Fruit fly (Drosophila melanogaster): ENCODE measurements around the gene CG4983.

CG4983 gene

DNA sequence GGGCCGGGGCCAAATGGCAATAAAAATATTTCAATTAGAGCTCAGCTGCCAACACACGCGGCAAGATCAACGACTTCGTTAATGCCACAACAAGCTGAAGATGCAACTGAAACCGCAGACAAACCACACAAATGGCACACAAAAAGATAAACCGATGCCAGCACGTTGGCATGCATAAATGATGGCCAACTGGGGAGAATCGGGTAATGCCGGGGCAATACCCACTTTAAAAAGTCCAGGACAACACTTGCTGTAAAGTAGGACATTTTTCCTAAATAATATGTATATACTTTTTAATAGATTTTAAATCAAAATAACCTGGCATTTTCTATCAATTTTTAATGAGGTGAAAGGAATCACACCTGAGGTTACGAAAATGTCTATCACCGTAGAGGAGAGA lies 42.3 kb downstream of the CG4983 start, which contains the start of gene CG4988:
Gene CG4988, plus strand, starts transcription at position 301 of the 400 bp plus-strand sequence.
- no peak for TF ChIP-seq CG13204 (GFP tag; optimal IDR thresholded peaks at IDR 0.05)
- TF ChIP-seq CG8301 (tag; optimal IDR thresholded peaks at IDR 0.05): no peak
- no peak for TF ChIP-seq Pif1B (GFP tag; optimal IDR thresholded peaks at IDR 0.05)
- no peak for TF ChIP-seq CG10348 (GFP tag; IDR thresholded peaks at IDR 0.05)
- no peak for TF ChIP-seq Ets98B (GFP tag; IDR thresholded peaks at IDR 0.05)
- no peak for TF ChIP-seq rn (GFP tag; IDR thresholded peaks at IDR 0.05)
- TF ChIP-seq EcR (GFP tag; optimal IDR thresholded peaks at IDR 0.05): no peak
- TF ChIP-seq Snoo (tag; optimal IDR thresholded peaks at IDR 0.05): no peak
- TF ChIP-seq fd96Ca (GFP tag; IDR thresholded peaks at IDR 0.05): no peak
- no peak for TF ChIP-seq D1 (tag; optimal IDR thresholded peaks at IDR 0.05)
- no peak for TF ChIP-seq CG17806 (tag; optimal IDR thresholded peaks at IDR 0.05)
- no peak for TF ChIP-seq CG34367 (tag; optimal IDR thresholded peaks at IDR 0.05)
- no peak for TF ChIP-seq gl (tag; optimal IDR thresholded peaks at IDR 0.05)
- no peak for TF ChIP-seq CG8159 (tag; optimal IDR thresholded peaks at IDR 0.05)
- TF ChIP-seq CG32121 (GFP tag; IDR thresholded peaks at IDR 0.05): no peak
- TF ChIP-seq CG14655 (GFP tag; optimal IDR thresholded peaks at IDR 0.05): no peak

DNA sequence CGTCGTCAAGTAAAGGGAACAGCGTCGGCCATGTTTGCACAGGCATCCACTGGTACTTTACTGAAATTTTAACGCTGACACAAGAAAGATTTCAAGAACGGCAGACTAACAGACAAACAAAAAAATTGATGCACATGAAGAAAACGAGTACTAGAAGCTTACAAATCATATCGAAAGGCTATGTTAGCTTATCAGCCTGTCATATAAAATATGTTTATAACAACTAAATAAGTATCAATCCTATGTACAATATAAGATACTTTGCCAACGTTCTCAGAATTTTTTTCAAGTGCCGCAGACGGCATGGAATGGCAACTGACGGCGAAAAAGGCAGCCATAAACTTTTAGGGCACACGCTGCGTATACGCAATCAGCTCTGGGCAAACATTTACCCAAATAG lies 49.6 kb downstream of the CG4983 start:
- TF ChIP-seq CG12605 (GFP tag; IDR thresholded peaks at IDR 0.05) (no peak), EcR (GFP tag; optimal IDR thresholded peaks at IDR 0.05) (no peak), CG32121 (GFP tag; IDR thresholded peaks at IDR 0.05) (no peak), Pif1A (GFP tag; optimal IDR thresholded peaks at IDR 0.05) (no peak), CG14655 (GFP tag; optimal IDR thresholded peaks at IDR 0.05) (no peak), CG17806 (tag; optimal IDR thresholded peaks at IDR 0.05) (no peak), CG8301 (tag; optimal IDR thresholded peaks at IDR 0.05) (no peak), Ets98B (GFP tag; IDR thresholded peaks at IDR 0.05) (no peak), D1 (tag; optimal IDR thresholded peaks at IDR 0.05) (no peak), CG8159 (tag; optimal IDR thresholded peaks at IDR 0.05) (no peak), CG15710 (tag; optimal IDR thresholded peaks at IDR 0.05) (no peak)
